Worm (Caenorhabditis elegans) whole organism, L1 larva: ENCODE measurements around the gene T22F3.2.

Source experiments
- C16A3.4 ChIP-seq: fragments of 150-350 bp; optimal IDR thresholded peaks from 2 replicates; lab custom pipeline; 2014; ENCODE audit warnings: missing biosample characterization, missing genetic modification characterization
- F16B12.6 ChIP-seq: fragments of 150-350 bp; optimal IDR thresholded peaks from 2 replicates; lab custom pipeline; 2014; ENCODE audit warnings: missing biosample characterization, missing genetic modification characterization
- aha-1 ChIP-seq: fragments of 150-350 bp; optimal IDR thresholded peaks from 2 replicates; lab custom pipeline; 2014; ENCODE audit warnings: missing biosample characterization, missing genetic modification characterization
- alr-1 ChIP-seq: fragments of 200-800 bp; sonication (Bioruptor generic); optimal IDR thresholded peaks from 2 replicates; lab custom pipeline; 2018; ENCODE audit warnings: borderline replicate concordance, mild to moderate bottlenecking, missing genetic modification characterization, missing compliant biosample characterization
- blmp-1 ChIP-seq: fragments of 150-350 bp; optimal IDR thresholded peaks from 2 replicates; lab custom pipeline; 2014; ENCODE audit warnings: missing biosample characterization, missing genetic modification characterization
- ceh-63 ChIP-seq: fragments of 200-800 bp; sonication (Bioruptor generic); optimal IDR thresholded peaks from 2 replicates; lab custom pipeline; 2018; ENCODE audit warnings: mild to moderate bottlenecking, missing genetic modification characterization, missing compliant biosample characterization
- ceh-88 ChIP-seq: fragments of 200-800 bp; sonication (Bioruptor generic); IDR thresholded peaks from 2 replicates; pipeline ENCODE4 v1.3.6; 2022; ENCODE audit warnings: missing genetic modification characterization, missing compliant biosample characterization
- dpl-1 ChIP-seq, 3 experiments: fragments of 150-350 bp in 2 of 3; sonication (generic microtip) in 1 of 3; optimal IDR thresholded peaks; 2 replicates each; lab custom pipeline; 2014 to 2017; ENCODE audit warnings: missing biosample characterization in 3 of 3, missing genetic modification characterization in 3 of 3, missing genetic modification reagents in 3 of 3
- dsc-1 ChIP-seq: sonication (generic microtip); optimal IDR thresholded peaks from 2 replicates; lab custom pipeline; 2016; ENCODE audit warnings: mild to moderate bottlenecking, missing genetic modification characterization, missing compliant biosample characterization
- efl-1 ChIP-seq, 4 experiments: fragments of 150-350 bp; optimal IDR thresholded peaks in 3 of 4; peaks in 1 of 4; 1 replicate in 1 of 4; 2 replicates in 3 of 4; lab custom pipeline; 2014; ENCODE audit warnings: missing biosample characterization in 2 of 4, missing genetic modification characterization in 2 of 4, missing genetic modification reagents in 2 of 4
- efl-3 ChIP-seq: fragments of 200-800 bp; sonication (Bioruptor generic); optimal IDR thresholded peaks from 2 replicates; lab custom pipeline; 2018; ENCODE audit warnings: mild to moderate bottlenecking, missing genetic modification characterization, missing compliant biosample characterization
- egl-13 ChIP-seq: sonication (generic microtip); optimal IDR thresholded peaks from 2 replicates; lab custom pipeline; 2016; ENCODE audit warnings: missing genotype, missing genetic modification reagents, missing genetic modification characterization, missing compliant biosample characterization
- egl-27 ChIP-seq, 2 experiments: fragments of 150-350 bp in 1 of 2; sonication (generic microtip); optimal IDR thresholded peaks; 3 replicates each; lab custom pipeline; 2017 to 2018; ENCODE audit warnings: missing biosample characterization in 2 of 2, missing genetic modification characterization in 2 of 2, missing genetic modification reagents in 2 of 2
- elt-2 ChIP-seq: sonication (generic microtip); optimal IDR thresholded peaks from 2 replicates; lab custom pipeline; 2016; ENCODE audit warnings: missing genetic modification characterization, mild to moderate bottlenecking, inconsistent platforms, missing compliant biosample characterization, missing genetic modification reagents
- fkh-10 ChIP-seq: sonication (generic microtip); optimal IDR thresholded peaks from 2 replicates; lab custom pipeline; 2017; ENCODE audit warnings: missing biosample characterization, missing genetic modification reagents, missing genetic modification characterization
- fkh-8 ChIP-seq: sonication (generic microtip); optimal IDR thresholded peaks from 2 replicates; lab custom pipeline; 2016; ENCODE audit warnings: mild to moderate bottlenecking, missing genetic modification characterization, missing compliant biosample characterization
- grh-1 ChIP-seq: fragments of 200-800 bp; sonication (Bioruptor generic); IDR thresholded peaks from 2 replicates; pipeline ENCODE4 v1.3.6; 2022; ENCODE audit warnings: missing genetic modification reagents, missing genetic modification characterization, missing compliant biosample characterization
- hlh-17 ChIP-seq: fragments of 200-800 bp; sonication (Bioruptor generic); optimal IDR thresholded peaks from 2 replicates; lab custom pipeline; 2018; ENCODE audit warnings: missing genetic modification characterization, mild to moderate bottlenecking, missing compliant biosample characterization, moderate library complexity, borderline replicate concordance
- hlh-4 ChIP-seq: sonication (generic microtip); optimal IDR thresholded peaks from 2 replicates; lab custom pipeline; 2016; ENCODE audit warnings: mild to moderate bottlenecking, missing genetic modification characterization, missing compliant biosample characterization
- hpl-2 ChIP-seq: fragments of 150-350 bp; optimal IDR thresholded peaks from 2 replicates; lab custom pipeline; 2014; ENCODE audit warnings: missing biosample characterization, missing genetic modification reagents, missing genetic modification characterization
- isw-1 ChIP-seq: fragments of 200-800 bp; sonication (Bioruptor generic); IDR thresholded peaks from 2 replicates; pipeline ENCODE4 v1.3.6; 2022; ENCODE audit warnings: missing genetic modification characterization, missing compliant biosample characterization
- lin-14 ChIP-seq: fragments of 200-800 bp; sonication (Bioruptor generic); optimal IDR thresholded peaks from 2 replicates; lab custom pipeline; 2018; ENCODE audit warnings: mild to moderate bottlenecking, missing genetic modification characterization, moderate library complexity, missing compliant biosample characterization
- lin-15B ChIP-seq: fragments of 150-350 bp; sonication (generic microtip); optimal IDR thresholded peaks from 3 replicates; lab custom pipeline; 2014; ENCODE audit warnings: missing biosample characterization, missing genetic modification characterization
- lin-35 ChIP-seq, 2 experiments: fragments of 150-350 bp; optimal IDR thresholded peaks; 2 replicates each; lab custom pipeline; 2014; ENCODE audit warnings: missing biosample characterization in 2 of 2, missing genetic modification characterization in 2 of 2, missing genetic modification reagents in 2 of 2
- lir-3 ChIP-seq: sonication (generic microtip); optimal IDR thresholded peaks from 2 replicates; lab custom pipeline; 2016; ENCODE audit warnings: mild to moderate bottlenecking, missing genetic modification characterization, moderate library complexity, missing compliant biosample characterization; ENCODE audit not compliant: poor library complexity
- lsy-2 ChIP-seq, 2 experiments: fragments of 150-350 bp; optimal IDR thresholded peaks; 2 replicates each; lab custom pipeline; 2014; ENCODE audit warnings: missing biosample characterization in 2 of 2, missing genetic modification characterization in 2 of 2
- mab-9 ChIP-seq: fragments of 200-800 bp; sonication (Bioruptor generic); IDR thresholded peaks from 2 replicates; pipeline ENCODE4 v1.3.6; 2022; ENCODE audit warnings: missing genetic modification reagents, missing genetic modification characterization, missing compliant biosample characterization
- mdl-1 ChIP-seq, 2 experiments: fragments of 150-350 bp; optimal IDR thresholded peaks; 2 replicates each; lab custom pipeline; 2014 to 2017; ENCODE audit warnings: missing biosample characterization in 2 of 2, missing genetic modification characterization in 2 of 2, inconsistent platforms in 1 of 2
- mep-1 ChIP-seq: fragments of 150-350 bp; optimal IDR thresholded peaks from 2 replicates; lab custom pipeline; 2014; ENCODE audit warnings: missing biosample characterization, missing genetic modification characterization
- nhr-47 ChIP-seq: sonication (generic microtip); optimal IDR thresholded peaks from 2 replicates; lab custom pipeline; 2016; ENCODE audit warnings: mild to moderate bottlenecking, missing genetic modification characterization, moderate library complexity, missing compliant biosample characterization
- nhr-71 ChIP-seq: sonication (generic microtip); optimal IDR thresholded peaks from 2 replicates; lab custom pipeline; 2016; ENCODE audit warnings: mild to moderate bottlenecking, missing genetic modification characterization, moderate library complexity, missing compliant biosample characterization
- nhr-84 ChIP-seq: sonication (generic microtip); optimal IDR thresholded peaks from 2 replicates; lab custom pipeline; 2017; ENCODE audit warnings: missing biosample characterization, missing genetic modification characterization
- nhr-85 ChIP-seq: sonication (generic microtip); peaks from one replicate; lab custom pipeline; 2016; ENCODE audit warnings: missing genetic modification characterization, inconsistent platforms, missing compliant biosample characterization
- pqm-1 ChIP-seq: sonication (generic microtip); optimal IDR thresholded peaks from 3 replicates; lab custom pipeline; 2017; ENCODE audit warnings: missing biosample characterization, missing genetic modification characterization
- skn-1 ChIP-seq: fragments of 150-350 bp; optimal IDR thresholded peaks from 2 replicates; lab custom pipeline; 2014; ENCODE audit warnings: missing biosample characterization, missing genetic modification characterization
- snpc-4 ChIP-seq: fragments of 150-350 bp; optimal IDR thresholded peaks from 2 replicates; lab custom pipeline; 2014; ENCODE audit warnings: missing biosample characterization, missing genetic modification characterization
- snu-23 ChIP-seq: sonication (generic microtip); optimal IDR thresholded peaks from 2 replicates; lab custom pipeline; 2016; ENCODE audit warnings: missing genetic modification characterization, missing compliant biosample characterization
- sox-4 ChIP-seq: sonication (generic microtip); optimal IDR thresholded peaks from 2 replicates; lab custom pipeline; 2016; ENCODE audit warnings: missing genetic modification characterization, missing compliant biosample characterization
- sptf-1 ChIP-seq: fragments of 150-350 bp; optimal IDR thresholded peaks from 2 replicates; lab custom pipeline; 2014; ENCODE audit warnings: missing biosample characterization, missing genetic modification characterization
- sup-37 ChIP-seq: fragments of 200-800 bp; sonication (Bioruptor generic); optimal IDR thresholded peaks from 2 replicates; lab custom pipeline; 2018; ENCODE audit warnings: mild to moderate bottlenecking, missing genetic modification characterization, missing compliant biosample characterization
- tbx-2 ChIP-seq: sonication (generic microtip); optimal IDR thresholded peaks from 2 replicates; lab custom pipeline; 2016; ENCODE audit warnings: missing genetic modification characterization, missing compliant biosample characterization
- tlp-1 ChIP-seq: fragments of 150-350 bp; optimal IDR thresholded peaks from 2 replicates; lab custom pipeline; 2014; ENCODE audit warnings: missing biosample characterization, missing genetic modification characterization
- unc-130 ChIP-seq: fragments of 150-350 bp; optimal IDR thresholded peaks from 2 replicates; lab custom pipeline; 2017; ENCODE audit warnings: missing biosample characterization, missing genetic modification characterization, inconsistent platforms
- unc-62 ChIP-seq: fragments of 150-350 bp; optimal IDR thresholded peaks from 2 replicates; lab custom pipeline; 2014; ENCODE audit warnings: missing biosample characterization, missing genetic modification reagents, missing genetic modification characterization
- unc-86 ChIP-seq: sonication (generic microtip); optimal IDR thresholded peaks from 2 replicates; lab custom pipeline; 2016; ENCODE audit warnings: missing genetic modification characterization, missing compliant biosample characterization
- zag-1 ChIP-seq: fragments of 150-350 bp; optimal IDR thresholded peaks from 2 replicates; lab custom pipeline; 2014; ENCODE audit warnings: missing biosample characterization, missing genetic modification characterization
- ztf-4 ChIP-seq: fragments of 150-350 bp; optimal IDR thresholded peaks from 2 replicates; lab custom pipeline; 2014; ENCODE audit warnings: missing biosample characterization, missing genetic modification characterization

Gene T22F3.2

DNA sequence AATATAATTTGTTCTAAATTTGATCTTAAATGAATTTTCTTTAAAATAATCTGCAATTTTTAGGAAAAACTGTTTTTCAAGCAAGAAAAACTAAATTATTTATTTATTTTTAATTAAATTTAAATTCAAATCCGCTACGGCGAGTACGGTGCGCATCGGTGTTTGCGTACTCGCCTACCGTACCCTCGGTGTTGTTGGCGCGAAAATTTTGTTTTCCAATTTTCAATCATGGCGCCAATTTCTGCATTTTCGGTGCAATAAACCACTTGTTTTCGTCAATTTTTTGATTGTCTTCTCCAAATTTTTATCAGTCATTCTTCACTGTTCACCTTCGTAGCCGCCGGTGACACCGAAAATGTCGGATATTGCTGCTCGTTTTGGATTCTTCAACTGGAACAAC, 7.6 kb upstream of the T22F3.2 start, which contains the start of gene pygl-1:
Gene pygl-1, plus strand, starts transcription at position 211 of the 400 bp plus-strand sequence.
- no peak for TF ChIP-seq aha-1 (tag; lab: Kevin White, UChicago)
- no peak for TF ChIP-seq ceh-63 (GFP tag; lab: Kevin White, UChicago)
- no peak for TF ChIP-seq C16A3.4 (tag; lab: Kevin White, UChicago)
- peak in 2 of 3 experiments; percentile 24 to 70 for TF ChIP-seq dpl-1 (GFP tag; optimal IDR thresholded peaks at IDR 0.05; lab: Kevin White, UChicago)
- TF ChIP-seq ztf-4 (tag; lab: Kevin White, UChicago) = no peak
- TF ChIP-seq lsy-2 (tag; optimal IDR thresholded peaks at IDR 0.05; lab: Kevin White, UChicago) = peak; percentile 64 to 92
- TF ChIP-seq zag-1 = no peak
- no peak for TF ChIP-seq pqm-1 (tag; lab: Kevin White, UChicago)
- no peak for TF ChIP-seq nhr-85 (tag; lab: Kevin White, UChicago)
- TF ChIP-seq elt-2 (tag; lab: Kevin White, UChicago) = no peak
- TF ChIP-seq nhr-84 (tag; lab: Kevin White, UChicago) = no peak
- TF ChIP-seq F16B12.6 (tag; lab: Kevin White, UChicago) = peak; percentile 32
- TF ChIP-seq snpc-4 (tag; lab: Kevin White, UChicago) = no peak
- TF ChIP-seq efl-1 (optimal IDR thresholded peaks at IDR 0.05; lab: Kevin White, UChicago) = peak; percentile 46 to 73
- TF ChIP-seq efl-1 (GFP tag; optimal IDR thresholded peaks at IDR 0.05 in 1 of 2; lab: Kevin White, UChicago) = peak; percentile 64 to 90
- TF ChIP-seq lir-3 = no peak
- TF ChIP-seq hlh-4 (tag; lab: Kevin White, UChicago) = no peak
- peak; percentile 6 to 54 for TF ChIP-seq lin-35 (GFP tag; optimal IDR thresholded peaks at IDR 0.05; lab: Kevin White, UChicago)
- TF ChIP-seq isw-1 (GFP tag; lab: Robert Waterston, UW) = no peak
- no peak for TF ChIP-seq nhr-47 (tag; lab: Kevin White, UChicago)

DNA sequence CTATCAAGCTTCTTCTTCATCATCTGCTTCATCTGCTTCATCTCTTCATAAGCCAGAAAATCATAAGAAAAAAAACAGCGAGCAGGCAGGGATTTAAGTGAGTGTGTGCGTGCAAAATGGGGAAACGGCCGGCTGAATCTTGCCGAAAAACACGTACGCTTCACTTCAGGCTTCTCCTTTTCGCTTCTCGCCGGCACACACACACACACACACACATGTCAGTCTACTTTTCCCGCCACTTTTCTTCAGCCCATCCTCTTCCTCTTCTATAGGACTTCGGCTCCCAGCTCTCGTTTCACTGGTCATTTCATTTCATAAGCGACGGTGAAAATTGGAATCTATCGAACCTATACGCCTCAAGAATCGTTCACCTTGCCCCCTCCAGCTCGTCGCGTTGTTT, 7.2 kb upstream of the T22F3.2 start:
- TF ChIP-seq dsc-1 = peak; percentile 6
- TF ChIP-seq efl-1 (optimal IDR thresholded peaks at IDR 0.05; lab: Kevin White, UChicago) = no peak
- TF ChIP-seq efl-1 (GFP tag; optimal IDR thresholded peaks at IDR 0.05 in 1 of 2; lab: Kevin White, UChicago) = peak in 1 of 2 experiments; percentile 88
- peak; percentile 27 for TF ChIP-seq fkh-8
- TF ChIP-seq nhr-71 (tag; lab: Kevin White, UChicago) = no peak
- TF ChIP-seq mab-9 (GFP tag; lab: Robert Waterston, UW) = no peak
- TF ChIP-seq unc-130 = no peak
- no peak for TF ChIP-seq fkh-10 (GFP tag; lab: Kevin White, UChicago)
- peak; percentile 29 for TF ChIP-seq lin-14 (GFP tag; lab: Kevin White, UChicago)
- TF ChIP-seq dpl-1 (GFP tag; optimal IDR thresholded peaks at IDR 0.05; lab: Kevin White, UChicago) = peak in 1 of 3 experiments; percentile 11
- TF ChIP-seq, all 84 proteins: peak for 5

DNA sequence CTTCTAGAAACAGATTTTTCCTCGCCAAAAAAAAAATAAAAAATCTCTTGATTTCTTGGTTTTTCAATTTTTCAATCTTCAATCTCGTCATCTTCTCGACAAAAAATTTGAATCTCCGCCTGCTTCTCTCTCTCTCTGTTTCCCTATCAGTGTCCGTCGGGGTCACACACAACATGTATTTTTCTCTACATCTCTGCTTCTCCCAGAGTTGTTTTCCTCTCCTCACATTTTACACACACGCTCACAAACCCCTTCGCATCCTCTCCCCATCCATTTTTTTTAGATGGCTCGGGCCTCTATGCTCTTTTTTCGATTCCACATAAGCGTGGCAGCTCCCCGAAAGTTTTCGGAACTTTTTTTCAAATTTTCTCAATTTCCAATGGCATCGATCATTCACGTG, 6.6 kb upstream of the T22F3.2 start:
- TF ChIP-seq egl-27 (tag; optimal IDR thresholded peaks at IDR 0.05; lab: Kevin White, UChicago) (no peak), isw-1 (GFP tag; lab: Robert Waterston, UW) (no peak), ceh-88 (GFP tag; lab: Robert Waterston, UW) (no peak), ceh-63 (GFP tag; lab: Kevin White, UChicago) (no peak), unc-62 (no peak), efl-3 (GFP tag; lab: Kevin White, UChicago) (no peak), tlp-1 (no peak), lir-3 (no peak), skn-1 (tag; lab: Kevin White, UChicago) (peak; percentile 27), hlh-17 (GFP tag; lab: Kevin White, UChicago) (no peak), nhr-85 (tag; lab: Kevin White, UChicago) (peak; percentile 57), sox-4 (tag; lab: Kevin White, UChicago) (no peak), nhr-84 (tag; lab: Kevin White, UChicago) (no peak), lin-35 (GFP tag; optimal IDR thresholded peaks at IDR 0.05; lab: Kevin White, UChicago) (peak; percentile 73 to 86), snu-23 (GFP tag; lab: Kevin White, UChicago) (peak; percentile 68), mdl-1 (tag; optimal IDR thresholded peaks at IDR 0.05; lab: Kevin White, UChicago) (no peak), unc-86 (tag; lab: Kevin White, UChicago) (no peak), sptf-1 (tag; lab: Kevin White, UChicago) (no peak), egl-13 (tag; lab: Kevin White, UChicago) (no peak), elt-2 (tag; lab: Kevin White, UChicago) (no peak), mab-9 (GFP tag; lab: Robert Waterston, UW) (no peak), grh-1 (GFP tag; lab: Robert Waterston, UW) (no peak), blmp-1 (tag; lab: Kevin White, UChicago) (no peak), lin-15B (peak; percentile 86), mep-1 (tag; lab: Kevin White, UChicago) (peak; percentile 61), hlh-4 (tag; lab: Kevin White, UChicago) (no peak), tbx-2 (tag; lab: Kevin White, UChicago) (peak; percentile 23), hpl-2 (GFP tag; lab: Kevin White, UChicago) (no peak), sup-37 (GFP tag; lab: Kevin White, UChicago) (no peak), alr-1 (no peak)
